Fruit fly (Drosophila melanogaster) whole organism, embryonic: ENCODE measurements around the gene Tim17b2.
A peak's percentile ranks its signal among the peaks of the same experiment; 100 is the strongest.

Experiments
- ATbp ChIP-seq: fragments of 200-800 bp; sonication (Bioruptor generic); optimal IDR thresholded peaks from 2 replicates; lab custom pipeline; 2017; ENCODE audit warnings: missing biosample characterization, mild to moderate bottlenecking, missing genetic modification characterization, missing genetic modification reagents
- Antp ChIP-seq: fragments of 200-800 bp; sonication (Bioruptor generic); optimal IDR thresholded peaks from 3 replicates; lab custom pipeline; 2016; ENCODE audit warnings: missing biosample characterization, missing genetic modification characterization
- CG10209 ChIP-seq: fragments of 200-800 bp; sonication (Bioruptor generic); optimal IDR thresholded peaks from 3 replicates; lab custom pipeline; 2017; ENCODE audit warnings: missing biosample characterization, mild to moderate bottlenecking, missing genetic modification characterization, missing genetic modification reagents
- CG10267 ChIP-seq: fragments of 200-800 bp; sonication (Bioruptor generic); optimal IDR thresholded peaks from 2 replicates; lab custom pipeline; 2018; ENCODE audit warnings: missing biosample characterization, mild to moderate bottlenecking, missing genetic modification characterization, moderate library complexity
- CG11247 ChIP-seq: fragments of 200-800 bp; sonication (Bioruptor generic); IDR thresholded peaks from 2 replicates; pipeline ENCODE4 v1.3.6; 2022; ENCODE audit warnings: missing biosample characterization, missing genetic modification characterization
- CG13287 ChIP-seq: fragments of 200-800 bp; sonication (Bioruptor generic); IDR thresholded peaks from 2 replicates; pipeline ENCODE4 v1.3.6; 2022; ENCODE audit warnings: missing biosample characterization, missing genetic modification characterization; ENCODE audit not compliant: partially characterized antibody
- CG14860 ChIP-seq: fragments of 200-800 bp; sonication (Bioruptor generic); IDR thresholded peaks from 3 replicates; pipeline ENCODE4 v1.3.6; 2022; ENCODE audit warnings: missing biosample characterization, missing genetic modification characterization; ENCODE audit not compliant: partially characterized antibody
- CG15073 ChIP-seq: fragments of 200-800 bp; sonication (Bioruptor generic); optimal IDR thresholded peaks from 2 replicates; lab custom pipeline; 2016; ENCODE audit warnings: missing biosample characterization, missing genetic modification characterization
- CG17361 ChIP-seq: fragments of 200-800 bp; sonication (Bioruptor generic); IDR thresholded peaks from 3 replicates; pipeline ENCODE4 v1.3.6; 2022; ENCODE audit warnings: missing biosample characterization, missing genetic modification characterization
- CG2875 ChIP-seq: fragments of 200-800 bp; sonication (Bioruptor generic); optimal IDR thresholded peaks from 2 replicates; lab custom pipeline; 2017; ENCODE audit warnings: missing biosample characterization, mild to moderate bottlenecking, missing genetic modification characterization, missing genetic modification reagents
- CG2889 ChIP-seq: fragments of 200-800 bp; sonication (Bioruptor generic); IDR thresholded peaks from 3 replicates; pipeline ENCODE4 v1.3.6; 2022; ENCODE audit warnings: missing biosample characterization, missing genetic modification characterization
- CG33557 ChIP-seq: fragments of 200-800 bp; sonication (Bioruptor generic); optimal IDR thresholded peaks from 2 replicates; lab custom pipeline; 2019; ENCODE audit warnings: missing biosample characterization, mild to moderate bottlenecking, missing genetic modification characterization, moderate library complexity
- CG34422 ChIP-seq: fragments of 200-800 bp; sonication (Bioruptor generic); IDR thresholded peaks from 3 replicates; pipeline ENCODE4 v1.3.6; 2022; ENCODE audit warnings: missing biosample characterization, missing genetic modification characterization
- CG3838 ChIP-seq: fragments of 200-800 bp; sonication (Bioruptor generic); optimal IDR thresholded peaks from 3 replicates; lab custom pipeline; 2016; ENCODE audit warnings: missing biosample characterization, missing genetic modification characterization
- CG4282 ChIP-seq: fragments of 200-800 bp; sonication (Bioruptor generic); optimal IDR thresholded peaks from 2 replicates; lab custom pipeline; 2016; ENCODE audit warnings: missing biosample characterization, missing genetic modification characterization
- CG5245 ChIP-seq: fragments of 200-800 bp; sonication (Bioruptor generic); optimal IDR thresholded peaks from 3 replicates; lab custom pipeline; 2016; ENCODE audit warnings: missing biosample characterization, missing genetic modification characterization
- CG8388 ChIP-seq: fragments of 200-800 bp; sonication (Bioruptor generic); optimal IDR thresholded peaks from 2 replicates; lab custom pipeline; 2019; ENCODE audit warnings: missing biosample characterization, mild to moderate bottlenecking, missing genetic modification characterization, moderate library complexity
- CG9817 ChIP-seq: fragments of 200-800 bp; sonication (Bioruptor generic); optimal IDR thresholded peaks from 2 replicates; lab custom pipeline; 2018; ENCODE audit warnings: missing biosample characterization, mild to moderate bottlenecking, missing genetic modification characterization, moderate library complexity
- Camta ChIP-seq: fragments of 200-800 bp; sonication (Bioruptor generic); optimal IDR thresholded peaks from 2 replicates; lab custom pipeline; 2016; ENCODE audit warnings: missing biosample characterization, missing genetic modification characterization
- D19A ChIP-seq: fragments of 200-800 bp; optimal IDR thresholded peaks from 3 replicates; lab custom pipeline; 2019; ENCODE audit warnings: missing biosample characterization, mild to moderate bottlenecking, missing genetic modification characterization, moderate library complexity
- HLH4C ChIP-seq: fragments of 200-800 bp; sonication (Bioruptor generic); IDR thresholded peaks from 3 replicates; pipeline ENCODE4 v1.3.6; 2022; ENCODE audit warnings: missing biosample characterization, missing genetic modification characterization; ENCODE audit not compliant: partially characterized antibody
- Hand ChIP-seq: fragments of 200-800 bp; sonication (Bioruptor generic); optimal IDR thresholded peaks from 2 replicates; lab custom pipeline; 2017; ENCODE audit warnings: mild to moderate bottlenecking, missing biosample characterization, missing genetic modification reagents, missing genetic modification characterization
- Jarid2 ChIP-seq: fragments of 200-800 bp; sonication (Bioruptor generic); optimal IDR thresholded peaks from 3 replicates; lab custom pipeline; 2017; ENCODE audit warnings: mild to moderate bottlenecking, missing biosample characterization, missing genetic modification reagents, missing genetic modification characterization
- Kr ChIP-seq: fragments of 200-800 bp; sonication (Bioruptor generic); optimal IDR thresholded peaks from 2 replicates; lab custom pipeline; 2017; ENCODE audit warnings: missing biosample characterization, mild to moderate bottlenecking, missing genetic modification characterization
- Mrtf ChIP-seq: fragments of 200-800 bp; sonication (Bioruptor generic); IDR thresholded peaks from 3 replicates; pipeline ENCODE4 v1.3.6; 2022; ENCODE audit warnings: missing biosample characterization, missing genetic modification characterization
- Nf-YA ChIP-seq: fragments of 200-800 bp; sonication (Bioruptor generic); IDR thresholded peaks from 2 replicates; pipeline ENCODE4 v1.3.6; 2022; ENCODE audit warnings: missing biosample characterization, missing genetic modification characterization
- Nf-YB ChIP-seq: fragments of 200-800 bp; sonication (Bioruptor generic); optimal IDR thresholded peaks from 3 replicates; lab custom pipeline; 2019; ENCODE audit warnings: missing biosample characterization, mild to moderate bottlenecking, missing genetic modification characterization, moderate library complexity
- Oaz ChIP-seq: fragments of 200-800 bp; sonication (Bioruptor generic); IDR thresholded peaks from 2 replicates; pipeline ENCODE4 v1.3.6; 2022; ENCODE audit warnings: missing biosample characterization, missing genetic modification characterization
- Opbp ChIP-seq: fragments of 200-800 bp; sonication (Bioruptor generic); IDR thresholded peaks from 3 replicates; pipeline ENCODE4 v1.3.6; 2022; ENCODE audit warnings: missing biosample characterization, missing genetic modification characterization; ENCODE audit not compliant: partially characterized antibody
- Ptx1 ChIP-seq: fragments of 200-800 bp; sonication (Bioruptor generic); IDR thresholded peaks from 2 replicates; pipeline ENCODE4 v1.3.6; 2022; ENCODE audit warnings: missing biosample characterization, missing genetic modification characterization
- Stat92E ChIP-seq, 3 experiments: fragments of >200 bp in 2 of 3; fragments of 200-800 bp in 1 of 3; sonication (Bioruptor generic) in 1 of 3; optimal IDR thresholded peaks; 2 replicates each; lab custom pipeline; 2017 to 2019; ENCODE audit warnings: missing biosample characterization in 3 of 3, missing genetic modification characterization in 3 of 3, mild to moderate bottlenecking in 1 of 3, moderate library complexity in 1 of 3
- bcd ChIP-seq: fragments of 200-800 bp; sonication (Bioruptor generic); optimal IDR thresholded peaks from 2 replicates; lab custom pipeline; 2017; ENCODE audit warnings: missing biosample characterization, mild to moderate bottlenecking, missing genetic modification characterization
- cad ChIP-seq: fragments of >200 bp; optimal IDR thresholded peaks from 2 replicates; lab custom pipeline; 2017; ENCODE audit warnings: missing biosample characterization, missing genetic modification characterization
- da ChIP-seq: fragments of 200-800 bp; sonication (Bioruptor generic); optimal IDR thresholded peaks from 2 replicates; lab custom pipeline; 2016; ENCODE audit warnings: missing biosample characterization, missing genetic modification characterization
- dmrt11E ChIP-seq: fragments of 200-800 bp; sonication (Bioruptor generic); optimal IDR thresholded peaks from 3 replicates; lab custom pipeline; 2018; ENCODE audit warnings: missing biosample characterization, mild to moderate bottlenecking, missing genetic modification characterization, moderate library complexity
- dmrt99B ChIP-seq: fragments of 200-800 bp; sonication (Bioruptor generic); optimal IDR thresholded peaks from 2 replicates; lab custom pipeline; 2018; ENCODE audit warnings: missing biosample characterization, mild to moderate bottlenecking, missing genetic modification characterization, moderate library complexity
- esg ChIP-seq: fragments of 200-800 bp; sonication (Bioruptor generic); conservative IDR thresholded peaks from 2 replicates; pipeline ENCODE4 v1.3.6; 2022; ENCODE audit warnings: missing biosample characterization, missing genetic modification characterization
- gcm ChIP-seq: fragments of 200-800 bp; sonication (Bioruptor generic); optimal IDR thresholded peaks from 2 replicates; lab custom pipeline; 2019; ENCODE audit warnings: missing biosample characterization, mild to moderate bottlenecking, missing genetic modification characterization, moderate library complexity
- gro ChIP-seq: fragments of 200-800 bp; sonication (Bioruptor generic); optimal IDR thresholded peaks from 2 replicates; lab custom pipeline; 2016; ENCODE audit warnings: missing biosample characterization, missing genetic modification characterization
- h ChIP-seq: fragments of >200 bp; optimal IDR thresholded peaks from 2 replicates; lab custom pipeline; 2017
- kay ChIP-seq: fragments of 200-800 bp; sonication (Bioruptor generic); optimal IDR thresholded peaks from 2 replicates; lab custom pipeline; 2016; ENCODE audit warnings: missing biosample characterization, missing genetic modification characterization
- maf-S ChIP-seq: fragments of 200-800 bp; sonication (Bioruptor generic); optimal IDR thresholded peaks from 2 replicates; lab custom pipeline; 2016; ENCODE audit warnings: missing biosample characterization, missing genetic modification characterization
- otp ChIP-seq: fragments of 200-800 bp; sonication (Bioruptor generic); IDR thresholded peaks from 3 replicates; pipeline ENCODE4, ENCODE4 v1.3.6; 2022; ENCODE audit warnings: missing biosample characterization, missing genetic modification characterization
- pnt ChIP-seq: fragments of 200-800 bp; sonication (Bioruptor generic); optimal IDR thresholded peaks from 3 replicates; lab custom pipeline; 2016; ENCODE audit warnings: missing biosample characterization, missing genetic modification characterization
- pros ChIP-seq: fragments of 200-800 bp; sonication (Bioruptor generic); optimal IDR thresholded peaks from 3 replicates; lab custom pipeline; 2019; ENCODE audit warnings: missing biosample characterization, mild to moderate bottlenecking, missing genetic modification characterization, moderate library complexity
- rib ChIP-seq: fragments of 200-800 bp; sonication (Bioruptor generic); IDR thresholded peaks from 2 replicates; pipeline ENCODE4 v1.3.6; 2022; ENCODE audit warnings: missing biosample characterization, missing genetic modification characterization
- sens ChIP-seq: fragments of 200-800 bp; sonication (Bioruptor generic); peaks from one replicate; lab custom pipeline; 2016; ENCODE audit warnings: missing biosample characterization, missing genetic modification characterization
- seq ChIP-seq: fragments of 200-800 bp; sonication (Bioruptor generic); IDR thresholded peaks from 2 replicates; pipeline ENCODE4 v1.3.6; 2022; ENCODE audit warnings: missing biosample characterization, missing genetic modification characterization
- stwl ChIP-seq: fragments of 200-800 bp; sonication (Bioruptor generic); optimal IDR thresholded peaks from 3 replicates; lab custom pipeline; 2018; ENCODE audit warnings: missing biosample characterization, mild to moderate bottlenecking, missing genetic modification characterization, moderate library complexity
- trh ChIP-seq: fragments of 200-800 bp; sonication (Bioruptor generic); optimal IDR thresholded peaks from 2 replicates; lab custom pipeline; 2016; ENCODE audit warnings: missing biosample characterization, missing genetic modification characterization

Tim17b2 gene

DNA sequence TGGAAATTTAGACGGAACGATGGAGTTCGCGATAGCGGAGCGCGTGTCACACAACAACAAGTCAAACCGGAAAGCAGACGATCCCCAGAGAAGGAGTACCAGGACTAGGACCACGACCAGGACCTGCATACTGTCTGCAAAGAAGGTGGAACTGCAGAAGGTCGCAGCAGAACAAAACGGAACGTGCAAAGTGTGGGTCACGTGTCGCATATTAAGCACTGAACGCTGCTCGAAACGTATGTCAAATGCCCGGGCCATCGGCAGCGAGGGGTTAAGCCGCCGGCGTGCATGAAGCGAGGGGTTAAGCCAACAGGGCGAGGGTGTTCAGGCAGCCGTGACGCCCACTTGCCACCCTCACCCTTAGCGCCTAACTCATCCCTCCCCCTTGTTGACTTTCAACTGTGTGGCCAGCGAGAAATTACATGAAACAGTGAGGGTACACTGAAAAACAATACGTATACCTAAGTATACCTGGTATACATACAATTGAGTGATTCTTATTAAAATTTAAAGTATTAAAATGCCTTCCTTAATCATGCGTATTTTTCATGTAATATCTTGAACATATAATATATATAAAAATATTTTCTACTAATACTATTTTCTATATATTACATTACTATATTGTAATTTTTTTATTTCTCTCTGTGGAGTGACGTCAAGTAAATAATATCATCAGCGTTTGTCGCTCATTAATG, 42.5 kb upstream of the Tim17b2 start (continued):
- TF ChIP-seq dmrt11E (peak; percentile 89), Kr (GFP tag; lab: Kevin White, UChicago) (peak; percentile 6), rib (GFP tag; lab: Robert Waterston, UW) (no peak), CG14860 (no peak), D19A (tag; lab: Kevin White, UChicago) (peak; percentile 81), CG10209 (GFP tag; lab: Kevin White, UChicago) (peak; percentile 10), sens (GFP tag; lab: Kevin White, UChicago) (peak; percentile 11), CG9817 (tag; lab: Kevin White, UChicago) (no peak), CG8388 (GFP tag; lab: Kevin White, UChicago) (peak; percentile 70), CG15073 (GFP tag; lab: Kevin White, UChicago) (no peak), CG10267 (peak; percentile 78), Oaz (GFP tag; lab: Robert Waterston, UW) (no peak), Ptx1 (0 out of 2 replicates have a peak, but pooled peaks have one; percentile 15), CG2875 (peak; percentile 19), esg (no peak), dmrt99B (peak; percentile 74), Camta (GFP tag; lab: Kevin White, UChicago) (no peak), Mrtf (no peak), CG5245 (GFP tag; lab: Kevin White, UChicago) (no peak), HLH4C (GFP tag; lab: Robert Waterston, UW) (no peak), Nf-YB (GFP tag; lab: Kevin White, UChicago) (peak; percentile 7), kay (GFP tag; lab: Kevin White, UChicago) (peak; percentile 1), CG34422 (GFP tag; lab: Robert Waterston, UW) (no peak), Opbp (no peak), Hand (GFP tag; lab: Kevin White, UChicago) (no peak), gro (GFP tag; lab: Kevin White, UChicago) (no peak), cad (no peak), h (no peak), maf-S (GFP tag; lab: Kevin White, UChicago) (no peak), Antp (no peak), seq (no peak), CG33557 (GFP tag; lab: Kevin White, UChicago) (peak; percentile 75), Jarid2 (no peak), CG2889 (GFP tag; lab: Robert Waterston, UW) (no peak), trh (GFP tag; lab: Kevin White, UChicago) (no peak), bcd (GFP tag; lab: Kevin White, UChicago) (peak; percentile 17), Nf-YA (no peak), ATbp (GFP tag; lab: Kevin White, UChicago) (peak; percentile 10), CG4282 (GFP tag; lab: Kevin White, UChicago) (no peak), CG17361 (peak; percentile 79), gcm (GFP tag; lab: Kevin White, UChicago) (peak; percentile 66), CG11247 (0 out of 2 replicates have a peak, but pooled peaks have one; percentile 10), da (GFP tag; lab: Kevin White, UChicago) (no peak), pros (GFP tag; lab: Kevin White, UChicago) (peak; percentile 4), Stat92E (GFP tag; optimal IDR thresholded peaks at IDR 0.05; lab: Kevin White, UChicago) (no peak), CG3838 (GFP tag; lab: Kevin White, UChicago) (no peak), CG13287 (GFP tag; lab: Robert Waterston, UW) (no peak), pnt (GFP tag; lab: Kevin White, UChicago) (no peak), otp (GFP tag; lab: Robert Waterston, UW) (no peak), stwl (no peak)
